Fruit fly (Drosophila melanogaster): ENCODE results near the gene ome.

ome gene

dm6 chr3L:14757464-14758384, 85.1 kb downstream of the ome start, which contains the start of gene CG42507 (continued):
- TF ChIP-seq Fer2 (tag; optimal IDR thresholded peaks at IDR 0.05) (no peak), crc (GFP tag; optimal IDR thresholded peaks at IDR 0.05) (no peak), tio (GFP tag; optimal IDR thresholded peaks at IDR 0.05) (no peak), lbe (GFP tag; optimal IDR thresholded peaks at IDR 0.05) (peak; percentile 66), onecut (GFP tag; IDR thresholded peaks at IDR 0.05) (peak; percentile 72), CG10979 (tag; optimal IDR thresholded peaks at IDR 0.05) (no peak), gro (GFP tag; optimal IDR thresholded peaks at IDR 0.05) (no peak), Dp (GFP tag; optimal IDR thresholded peaks at IDR 0.05) (no peak), h (optimal IDR thresholded peaks at IDR 0.05) (no peak), caup (GFP tag; optimal IDR thresholded peaks at IDR 0.05; ENCODE audit: severe bottlenecking) (peak; percentile 55), pita (GFP tag; optimal IDR thresholded peaks at IDR 0.05) (no peak), jumu (GFP tag; optimal IDR thresholded peaks at IDR 0.05) (no peak), z (GFP tag; IDR thresholded peaks at IDR 0.05) (peak; percentile 86), Rfx (GFP tag; IDR thresholded peaks at IDR 0.05) (peak; percentile 64), E2f2 (GFP tag; IDR thresholded peaks at IDR 0.05) (no peak), CG5953 (GFP tag; IDR thresholded peaks at IDR 0.05) (no peak), CG11504 (tag; optimal IDR thresholded peaks at IDR 0.05) (peak; percentile 4), dmrt99B (tag; optimal IDR thresholded peaks at IDR 0.05) (peak; percentile 5), CG4328 (GFP tag; optimal IDR thresholded peaks at IDR 0.05) (peak; percentile 60), Elba2 (GFP tag; optimal IDR thresholded peaks at IDR 0.05) (peak; percentile 9), hb (GFP tag; IDR thresholded peaks at IDR 0.05; ENCODE audit: partially characterized antibody) (no peak), inv (GFP tag; IDR thresholded peaks at IDR 0.05; ENCODE audit: partially characterized antibody) (no peak), org-1 (GFP tag; optimal IDR thresholded peaks at IDR 0.05) (no peak), jing (GFP tag; optimal IDR thresholded peaks at IDR 0.05) (no peak), eyg (GFP tag; optimal IDR thresholded peaks at IDR 0.05) (peak; percentile 7), ab (GFP tag; optimal IDR thresholded peaks at IDR 0.05) (no peak), CG31441 (GFP tag; IDR thresholded peaks at IDR 0.05) (no peak; the same call in none of the 2 replicates), gce (GFP tag; IDR thresholded peaks at IDR 0.05) (no peak; the same call in 2 of the 3 replicates), CG11560 (tag; IDR thresholded peaks at IDR 0.05) (no peak), CG9932 (GFP tag; IDR thresholded peaks at IDR 0.05) (peak; percentile 49), YL-1 (GFP tag; optimal IDR thresholded peaks at IDR 0.05) (peak; percentile 35), Camta (GFP tag; optimal IDR thresholded peaks at IDR 0.05) (no peak), CG13287 (GFP tag; IDR thresholded peaks at IDR 0.05; ENCODE audit: partially characterized antibody) (peak; percentile 54), stwl (tag; optimal IDR thresholded peaks at IDR 0.05) (no peak), CG6175 (GFP tag; IDR thresholded peaks at IDR 0.05) (0 out of 3 replicates have a peak, but pooled peaks have one; percentile 18), CkIIα-i1 (GFP tag; IDR thresholded peaks at IDR 0.05) (no peak), CG4854 (GFP tag; optimal IDR thresholded peaks at IDR 0.05) (no peak), seq (GFP tag; IDR thresholded peaks at IDR 0.05) (peak; percentile 51; the same call in 1 of the 2 replicates), scrt (GFP tag; optimal IDR thresholded peaks at IDR 0.05) (peak; percentile 61), pfk (GFP tag; optimal IDR thresholded peaks at IDR 0.05) (peak; percentile 65), gcm2 (GFP tag; optimal IDR thresholded peaks at IDR 0.05) (no peak), CG33213 (GFP tag; optimal IDR thresholded peaks at IDR 0.05) (no peak), az2 (GFP tag; optimal IDR thresholded peaks at IDR 0.05) (no peak), NfI (GFP tag; optimal IDR thresholded peaks at IDR 0.05) (peak; percentile 48), CG1647 (GFP tag; optimal IDR thresholded peaks at IDR 0.05) (no peak), nmo (GFP tag; optimal IDR thresholded peaks at IDR 0.05) (no peak), lab (GFP tag; optimal IDR thresholded peaks at IDR 0.05) (peak; percentile 71), pnt (GFP tag; optimal IDR thresholded peaks at IDR 0.05) (peak; percentile 13), stc (GFP tag; IDR thresholded peaks at IDR 0.05) (peak; percentile 12; the same call in 1 of the 2 replicates)

Measured in whole organism, embryonic.